Worm (Caenorhabditis elegans): ENCODE data around the gene ugt-65.
"Not testable (repeated sequence)": the region's sequence is repeated elsewhere in the genome, so short reads cannot be mapped to it uniquely, and the experiment has no call there.

ugt-65 gene

DNA sequence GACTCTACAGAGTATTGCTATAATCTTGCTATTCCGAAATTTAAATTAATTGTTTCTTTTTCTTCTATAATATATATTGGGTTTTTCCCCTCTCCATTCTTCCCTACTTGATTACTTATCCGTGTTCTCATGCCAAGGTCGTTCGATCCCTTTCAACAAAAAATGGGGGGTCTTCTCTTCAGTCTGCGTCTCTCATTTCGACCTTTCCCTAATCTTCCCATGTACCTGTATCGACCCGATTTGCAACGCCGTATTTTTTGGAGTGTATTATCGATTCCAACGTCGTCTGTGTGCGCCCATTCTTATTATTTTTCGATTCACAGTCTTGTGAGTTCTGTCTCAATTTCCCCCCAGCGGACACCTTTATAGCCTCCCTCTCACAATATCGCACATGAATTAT lies 47.3 kb downstream of the ugt-65 start:
- peak; percentile 30 for TF ChIP-seq nhr-25 (tag; optimal IDR thresholded peaks at IDR 0.05)
- no peak for TF ChIP-seq egl-27 (tag; optimal IDR thresholded peaks at IDR 0.05)
- TF ChIP-seq fos-1 (tag; optimal IDR thresholded peaks at IDR 0.05): no peak
- no peak for TF ChIP-seq elt-1 (tag; optimal IDR thresholded peaks at IDR 0.05)
- TF ChIP-seq ztf-4 (tag; optimal IDR thresholded peaks at IDR 0.05): no peak
- no peak for TF ChIP-seq nhr-6 (tag; optimal IDR thresholded peaks at IDR 0.05)
- no peak for TF ChIP-seq crh-2 (tag; optimal IDR thresholded peaks at IDR 0.05)
- TF ChIP-seq peb-1 (tag; optimal IDR thresholded peaks at IDR 0.05): no peak
- TF ChIP-seq F13H6.1 (tag; optimal IDR thresholded peaks at IDR 0.05): no peak
- no peak for TF ChIP-seq elt-3 (tag; optimal IDR thresholded peaks at IDR 0.05)
- no peak for TF ChIP-seq skn-1 (tag; optimal IDR thresholded peaks at IDR 0.05)
- TF ChIP-seq nhr-10 (tag; optimal IDR thresholded peaks at IDR 0.05): no peak
- TF ChIP-seq nhr-12 (tag; optimal IDR thresholded peaks at IDR 0.05): no peak
- peak; percentile 51 for TF ChIP-seq nhr-129 (tag; optimal IDR thresholded peaks at IDR 0.05)
- no peak for TF ChIP-seq nhr-21 (tag; optimal IDR thresholded peaks at IDR 0.05)

DNA sequence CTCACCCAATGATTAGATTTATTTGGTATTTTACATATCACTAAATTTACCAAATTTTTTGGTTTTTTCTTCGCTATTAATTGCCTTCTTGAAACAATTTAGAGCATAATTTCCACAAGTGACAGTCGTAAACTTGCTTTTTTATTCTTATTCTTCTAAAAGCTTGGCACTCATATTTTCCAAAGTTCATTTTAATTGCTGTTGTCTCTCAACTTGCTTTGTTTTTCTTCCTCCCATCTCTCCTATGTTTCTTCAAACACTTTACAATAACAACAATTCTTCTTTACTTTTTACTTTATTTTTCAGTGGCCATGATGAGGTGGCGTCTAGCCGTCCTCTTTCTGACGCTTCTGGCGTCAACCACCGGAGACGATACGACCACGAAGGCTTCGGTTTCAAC lies 47.9 kb downstream of the ugt-65 start, which contains the start of gene igdb-2:
Gene igdb-2 (plus strand): TSS at position 301 of the 400 bp plus-strand sequence.
- TF ChIP-seq mbf-1 (tag; optimal IDR thresholded peaks at IDR 0.05) (no peak), skn-1 (tag; optimal IDR thresholded peaks at IDR 0.05) (no peak), nhr-237 (tag; optimal IDR thresholded peaks at IDR 0.05) (no peak), alr-1 (tag; optimal IDR thresholded peaks at IDR 0.05) (no peak)

DNA sequence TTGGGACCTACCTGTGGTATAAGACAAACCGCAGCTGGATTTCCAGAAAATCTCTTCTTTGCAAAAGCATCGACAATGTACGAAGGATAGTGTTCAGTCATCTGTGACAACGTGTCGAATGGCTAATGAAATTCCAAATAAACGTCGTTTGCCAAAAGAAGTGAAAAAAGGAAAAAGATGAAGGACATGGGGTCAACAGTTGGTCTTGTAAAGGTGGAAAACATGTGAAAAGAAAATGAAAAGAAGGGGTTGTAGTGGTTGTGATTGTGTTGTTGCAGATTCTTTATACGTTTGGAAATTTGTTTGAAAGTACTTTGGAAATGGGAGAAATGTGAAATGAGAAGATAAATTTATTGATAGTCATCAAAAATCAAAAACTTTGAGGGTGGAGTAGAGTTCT lies 56.5 kb downstream of the ugt-65 start, which contains the start of gene T04A11.1:
Gene T04A11.1 (minus strand): TSS at position 101 of the 400 bp plus-strand sequence.
- TF ChIP-seq unc-39, zag-1, lin-11 (tag; optimal IDR thresholded peaks at IDR 0.05): not testable (repeated sequence)

DNA sequence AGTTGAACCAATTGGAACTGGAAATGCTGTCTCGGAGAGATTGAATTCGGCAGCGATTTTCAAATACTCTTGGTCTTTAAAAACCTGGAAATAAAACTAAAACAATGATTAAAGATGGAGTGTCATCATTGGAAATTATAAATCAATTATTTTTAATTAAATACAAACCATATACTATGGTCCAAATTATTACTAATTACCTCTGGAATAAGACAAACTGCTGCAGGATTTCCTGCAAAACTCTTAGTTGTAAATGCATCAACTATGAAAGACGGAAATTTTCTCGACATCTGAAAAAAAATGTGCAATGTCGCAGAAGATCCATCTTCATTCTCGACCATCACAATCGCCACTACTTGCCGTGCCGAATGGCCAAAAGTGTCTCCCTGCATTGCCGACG lies 58.2 kb downstream of the ugt-65 start, which contains the start of gene igdb-1:
Gene igdb-1 (plus strand): TSS at position 301 of the 400 bp plus-strand sequence.
- not testable (repeated sequence) for TF ChIP-seq egl-27, nhr-129, alr-1 (tag; optimal IDR thresholded peaks at IDR 0.05)

All from whole organism, L2 larva.